Worm (Caenorhabditis elegans) whole organism, early embryonic: ENCODE results near the gene mig-21.

Source experiments
- aly-1 ChIP-seq: sonication (generic microtip); optimal IDR thresholded peaks from 2 replicates; lab custom pipeline; 2016; ENCODE audit warnings: missing genetic modification characterization, missing compliant biosample characterization
- ama-1 ChIP-seq: fragments of 150-350 bp; optimal IDR thresholded peaks from 2 replicates; lab custom pipeline; 2014
- ceh-13 ChIP-seq: fragments of 200-800 bp; sonication (Bioruptor generic); optimal IDR thresholded peaks from 2 replicates; lab custom pipeline; 2018; ENCODE audit warnings: mild to moderate bottlenecking, missing genetic modification characterization, missing compliant biosample characterization
- ceh-36 ChIP-seq: sonication (generic microtip); optimal IDR thresholded peaks from 2 replicates; lab custom pipeline; 2016; ENCODE audit warnings: missing genetic modification characterization, inconsistent platforms, missing compliant biosample characterization
- flt-1 ChIP-seq: fragments of 200-800 bp; sonication (Bioruptor generic); IDR thresholded peaks from 2 replicates; pipeline ENCODE4 v1.3.6; 2022; ENCODE audit warnings: missing genetic modification characterization, missing compliant biosample characterization
- hmg-4 ChIP-seq: fragments of 200-800 bp; sonication (Bioruptor generic); optimal IDR thresholded peaks from 2 replicates; lab custom pipeline; 2018; ENCODE audit warnings: mild to moderate bottlenecking, missing genetic modification characterization, missing compliant biosample characterization
- pes-1 ChIP-seq: fragments of 200-800 bp; sonication (Bioruptor generic); IDR thresholded peaks from 2 replicates; pipeline ENCODE4 v1.3.6; 2022; ENCODE audit warnings: missing genetic modification reagents, missing genetic modification characterization, missing compliant biosample characterization
- sea-1 ChIP-seq: fragments of 200-800 bp; sonication (Bioruptor generic); conservative IDR thresholded peaks from 2 replicates; pipeline ENCODE4 v1.3.6; 2022; ENCODE audit warnings: missing genetic modification characterization, missing compliant biosample characterization
- tra-4 ChIP-seq: sonication (generic microtip); optimal IDR thresholded peaks from 2 replicates; lab custom pipeline; 2017; ENCODE audit warnings: missing genetic modification characterization, missing compliant biosample characterization

- TF ChIP-seq ama-1, result no peak
- no peak for TF ChIP-seq hmg-4 (GFP tag; lab: Kevin White, UChicago)
- no peak for TF ChIP-seq pes-1
- no peak for TF ChIP-seq tra-4 (tag; lab: Kevin White, UChicago)
- no peak for TF ChIP-seq flt-1 (GFP tag; lab: Robert Waterston, UW)
- TF ChIP-seq ceh-36 (tag; lab: Kevin White, UChicago), result no peak
- TF ChIP-seq ceh-13 (GFP tag; lab: Kevin White, UChicago), result no peak
- TF ChIP-seq aly-1, result no peak
- no peak for TF ChIP-seq sea-1 (GFP tag; lab: Robert Waterston, UW)
Observed at ce11 chrIII:5897468-5897867, 19.3 kb upstream of the mig-21 start.
